Worm (Caenorhabditis elegans) whole organism, young adult: ENCODE data around the gene T21D12.7.

Experiments
- egl-18 ChIP-seq: fragments of 200-800 bp; sonication (Bioruptor generic); IDR thresholded peaks from 2 replicates; pipeline ENCODE4 v1.3.6; 2022; ENCODE audit warnings: missing genetic modification reagents, missing genetic modification characterization, missing compliant biosample characterization
- hmg-20 ChIP-seq: fragments of 200-800 bp; sonication (Bioruptor generic); IDR thresholded peaks from 2 replicates; pipeline ENCODE4 v1.3.6; 2022; ENCODE audit warnings: missing genetic modification reagents, missing genetic modification characterization, missing compliant biosample characterization
- nfya-1 ChIP-seq: sonication (generic microtip); optimal IDR thresholded peaks from 2 replicates; lab custom pipeline; 2017; ENCODE audit warnings: antibody characterized with exemption, missing compliant biosample characterization, missing genetic modification characterization, borderline replicate concordance; ENCODE audit not compliant: insufficient read depth
- snpc-4 ChIP-seq, 5 experiments: fragments of 150-350 bp in 1 of 5; sonication (generic microtip) in 4 of 5; optimal IDR thresholded peaks; 2 replicates each; lab custom pipeline; 2014 to 2018; ENCODE audit warnings: missing genetic modification characterization in 5 of 5, missing biosample characterization in 3 of 5, antibody characterized with exemption in 2 of 5, mild to moderate bottlenecking in 2 of 5, missing compliant biosample characterization in 2 of 5, missing genotype in 2 of 5, moderate library complexity in 2 of 5, missing genetic modification reagents in 1 of 5
- unc-130 ChIP-seq: sonication (generic microtip); optimal IDR thresholded peaks from 2 replicates; lab custom pipeline; 2016; ENCODE audit warnings: missing genetic modification reagents, missing genetic modification characterization, missing compliant biosample characterization
- ztf-6 ChIP-seq: fragments of 200-800 bp; sonication (Bioruptor generic); IDR thresholded peaks from 2 replicates; pipeline ENCODE4 v1.3.6; 2022; ENCODE audit warnings: missing genetic modification reagents, missing genetic modification characterization, missing compliant biosample characterization

- TF ChIP-seq snpc-4 (GFP tag; optimal IDR thresholded peaks at IDR 0.05; lab: Kevin White, UChicago) (no peak), snpc-4 (tag; optimal IDR thresholded peaks at IDR 0.05; lab: Kevin White, UChicago) (no peak), egl-18 (no peak), hmg-20 (GFP tag; lab: Robert Waterston, UW) (no peak), nfya-1 (tag; lab: Kevin White, UChicago) (no peak), ztf-6 (GFP tag; lab: Robert Waterston, UW) (no peak), unc-130 (GFP tag; lab: Kevin White, UChicago) (no peak)
These were observed 13.8 kb upstream of the T21D12.7 start for ce11 chrIV:305101-305500.
